Fruit fly (Drosophila melanogaster): ENCODE results near the gene CG31642.

dm6 chr2L:6155041-6155440 lies 36.7 kb downstream of the CG31642 start, which contains the start of gene CG31639:
- no peak for TF ChIP-seq CG6808 (GFP tag; optimal IDR thresholded peaks at IDR 0.05)
- TF ChIP-seq spab (GFP tag; optimal IDR thresholded peaks at IDR 0.05): no peak
- TF ChIP-seq CG10631 (GFP tag; optimal IDR thresholded peaks at IDR 0.05): no peak

All from whole organism, prepupa.